ENCODE assay signal across 2 fruit fly cellular contexts in the genomic region with DNA sequence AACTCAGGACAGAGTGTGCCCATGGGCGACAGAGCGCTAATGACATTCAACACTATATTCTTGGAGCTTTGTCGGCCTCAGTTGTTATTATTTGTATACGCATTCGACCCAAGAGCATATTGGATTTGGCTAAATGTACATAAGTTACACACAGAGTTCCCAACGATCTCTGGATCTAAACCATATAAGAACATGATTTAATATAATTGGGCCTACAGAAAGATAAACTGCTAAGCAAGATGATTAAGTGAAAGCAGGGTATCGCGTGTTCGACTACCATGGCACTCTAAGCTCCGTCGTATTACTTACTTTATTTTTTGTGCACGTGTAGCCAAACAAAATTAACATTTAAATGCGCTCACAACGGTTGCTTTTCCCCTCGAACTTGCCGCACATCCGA.
TF ChIP-seq lines count a peak whose summit lies in the region.

No protein-coding gene starts in this region.

TF ChIP-seq in whole organism, embryonic, 481 proteins besides CTCF, POLR2A, EP300 and RAD21 (continued from another document and continues in another):
- TF ChIP-seq D19A (tag; optimal IDR thresholded peaks at IDR 0.05; lab: Kevin White, UChicago), result peak; percentile 39
- TF ChIP-seq CG13424 (tag; optimal IDR thresholded peaks at IDR 0.05; lab: Kevin White, UChicago), result peak; percentile 20
- TF ChIP-seq tgo (GFP tag; IDR thresholded peaks at IDR 0.05; lab: Robert Waterston, UW), result no peak; the same call in 2 of the 3 replicates
- peak; percentile 33; the same call in 1 of the 2 replicates for TF ChIP-seq esg (GFP tag; conservative IDR thresholded peaks at IDR 0.05; lab: Robert Waterston, UW)
- TF ChIP-seq Six4 (GFP tag; optimal IDR thresholded peaks at IDR 0.05; lab: Kevin White, UChicago), result no peak
- peak; percentile 17 for TF ChIP-seq cwo (GFP tag; optimal IDR thresholded peaks at IDR 0.05; lab: Kevin White, UChicago)
- TF ChIP-seq CG17385 (GFP tag; optimal IDR thresholded peaks at IDR 0.05; lab: Kevin White, UChicago), result peak; percentile 27
- TF ChIP-seq dmrt99B (tag; optimal IDR thresholded peaks at IDR 0.05; lab: Kevin White, UChicago), result peak; percentile 57
- peak; percentile 59 for TF ChIP-seq Oli (tag; optimal IDR thresholded peaks at IDR 0.05; lab: Kevin White, UChicago)
- peak; percentile 0 for TF ChIP-seq lab (GFP tag; optimal IDR thresholded peaks at IDR 0.05; lab: Kevin White, UChicago)
- TF ChIP-seq CG17612 (GFP tag; IDR thresholded peaks at IDR 0.05; lab: Robert Waterston, UW), result no peak
- no peak for TF ChIP-seq CG11696 (GFP tag; IDR thresholded peaks at IDR 0.05; lab: Robert Waterston, UW)
- TF ChIP-seq dpn (GFP tag; optimal IDR thresholded peaks at IDR 0.05; lab: Kevin White, UChicago), result peak in 1 of 2 experiments; percentile 32
- no peak for TF ChIP-seq CG10462 (GFP tag; optimal IDR thresholded peaks at IDR 0.05; lab: Kevin White, UChicago)
- peak; percentile 46 for TF ChIP-seq H2.0 (GFP tag; IDR thresholded peaks at IDR 0.05; lab: Robert Waterston, UW)
- peak; percentile 8 for TF ChIP-seq ATbp (GFP tag; optimal IDR thresholded peaks at IDR 0.05; lab: Kevin White, UChicago)
- TF ChIP-seq Abd-B (GFP tag; optimal IDR thresholded peaks at IDR 0.05; lab: Kevin White, UChicago), result no peak
- TF ChIP-seq Hmr (GFP tag; optimal IDR thresholded peaks at IDR 0.05; lab: Kevin White, UChicago), result no peak
- TF ChIP-seq CG12071 (GFP tag; optimal IDR thresholded peaks at IDR 0.05; lab: Kevin White, UChicago), result peak; percentile 18
- peak; percentile 4 for TF ChIP-seq CG18619 (GFP tag; optimal IDR thresholded peaks at IDR 0.05; lab: Kevin White, UChicago)
- no peak for TF ChIP-seq CG8290 (GFP tag; optimal IDR thresholded peaks at IDR 0.05; lab: Kevin White, UChicago)
- peak in 1 of 2 experiments; percentile 45 for TF ChIP-seq CG8290 (tag; optimal IDR thresholded peaks at IDR 0.05; lab: Kevin White, UChicago)
- no peak for TF ChIP-seq CG31388 (GFP tag; optimal IDR thresholded peaks at IDR 0.05; lab: Kevin White, UChicago)
- TF ChIP-seq Atf-2 (GFP tag; optimal IDR thresholded peaks at IDR 0.05; lab: Kevin White, UChicago), result peak; percentile 39
- TF ChIP-seq bowl (GFP tag; IDR thresholded peaks at IDR 0.05; lab: Robert Waterston, UW), result no peak
- peak; percentile 39; the same call in 1 of the 2 replicates for TF ChIP-seq vvl (GFP tag; IDR thresholded peaks at IDR 0.05; lab: Robert Waterston, UW)
- peak; percentile 14 for TF ChIP-seq CG17829 (tag; optimal IDR thresholded peaks at IDR 0.05; lab: Kevin White, UChicago)
- peak; percentile 51 for TF ChIP-seq CG2712 (tag; optimal IDR thresholded peaks at IDR 0.05; lab: Kevin White, UChicago)
- peak; percentile 30 for TF ChIP-seq jumu (GFP tag; optimal IDR thresholded peaks at IDR 0.05; lab: Kevin White, UChicago)
- TF ChIP-seq row (GFP tag; IDR thresholded peaks at IDR 0.05; lab: Robert Waterston, UW), result peak; percentile 67
- peak; percentile 8 for TF ChIP-seq Hey (tag; optimal IDR thresholded peaks at IDR 0.05; lab: Kevin White, UChicago)
- TF ChIP-seq lola (GFP tag; optimal IDR thresholded peaks at IDR 0.05; lab: Kevin White, UChicago), result peak in 1 of 3 experiments; percentile 55
- peak; percentile 51 for TF ChIP-seq Xbp1 (GFP tag; optimal IDR thresholded peaks at IDR 0.05; lab: Kevin White, UChicago)
- TF ChIP-seq Xrp1 (GFP tag; IDR thresholded peaks at IDR 0.05; lab: Robert Waterston, UW), result peak; percentile 47; the same call in 1 of the 2 replicates
- peak in 1 of 2 experiments; percentile 78 for TF ChIP-seq eve (GFP tag; optimal IDR thresholded peaks at IDR 0.05; lab: Kevin White, UChicago)
- TF ChIP-seq CG16863 (GFP tag; optimal IDR thresholded peaks at IDR 0.05; lab: Kevin White, UChicago), result peak; percentile 39
- peak in 1 of 2 experiments; percentile 81 for TF ChIP-seq bsh (GFP tag; optimal IDR thresholded peaks at IDR 0.05; lab: Kevin White, UChicago)
- no peak for TF ChIP-seq D (optimal IDR thresholded peaks at IDR 0.05; lab: Kevin White, UChicago)
- peak; percentile 42 for TF ChIP-seq D (GFP tag; optimal IDR thresholded peaks at IDR 0.05; lab: Kevin White, UChicago)
- TF ChIP-seq CG9215 (GFP tag; IDR thresholded peaks at IDR 0.05; lab: Robert Waterston, UW), result no peak
- TF ChIP-seq tio (GFP tag; optimal IDR thresholded peaks at IDR 0.05; lab: Kevin White, UChicago), result peak; percentile 23
- TF ChIP-seq Ssrp (tag; optimal IDR thresholded peaks at IDR 0.05; lab: Kevin White, UChicago), result peak; percentile 51
- TF ChIP-seq unpg (GFP tag; optimal IDR thresholded peaks at IDR 0.05; lab: Kevin White, UChicago), result peak; percentile 46
- TF ChIP-seq CG12659 (GFP tag; optimal IDR thresholded peaks at IDR 0.05; lab: Kevin White, UChicago), result peak; percentile 0
- no peak for TF ChIP-seq wor (GFP tag; IDR thresholded peaks at IDR 0.05; lab: Robert Waterston, UW)
- peak; percentile 38 to 62 for TF ChIP-seq chif (GFP tag; optimal IDR thresholded peaks at IDR 0.05; lab: Kevin White, UChicago)
- peak; percentile 5 for TF ChIP-seq fd64A (GFP tag; optimal IDR thresholded peaks at IDR 0.05; lab: Kevin White, UChicago)
- TF ChIP-seq CG15601 (tag; optimal IDR thresholded peaks at IDR 0.05; lab: Kevin White, UChicago), result peak; percentile 60
- peak; percentile 10 for TF ChIP-seq dm (GFP tag; optimal IDR thresholded peaks at IDR 0.05; lab: Kevin White, UChicago)
- TF ChIP-seq Eip74EF (GFP tag; optimal IDR thresholded peaks at IDR 0.05; lab: Kevin White, UChicago), result peak in 1 of 2 experiments; percentile 1
- no peak for TF ChIP-seq B-H2 (GFP tag; optimal IDR thresholded peaks at IDR 0.05; lab: Kevin White, UChicago)
- TF ChIP-seq CG11504 (tag; optimal IDR thresholded peaks at IDR 0.05; lab: Kevin White, UChicago), result peak; percentile 61
- peak; percentile 21 for TF ChIP-seq CG4820 (GFP tag; optimal IDR thresholded peaks at IDR 0.05; lab: Kevin White, UChicago)
- TF ChIP-seq CG1602 (GFP tag; optimal IDR thresholded peaks at IDR 0.05; lab: Kevin White, UChicago), result peak; percentile 8
- no peak for TF ChIP-seq CG6654 (GFP tag; optimal IDR thresholded peaks at IDR 0.05; lab: Kevin White, UChicago)
- TF ChIP-seq CG7839 (tag; optimal IDR thresholded peaks at IDR 0.05; lab: Kevin White, UChicago), result peak; percentile 52
- peak; percentile 5 for TF ChIP-seq Fer3 (tag; optimal IDR thresholded peaks at IDR 0.05; lab: Kevin White, UChicago)
- TF ChIP-seq B-H1 (GFP tag; IDR thresholded peaks at IDR 0.05; lab: Robert Waterston, UW), result no peak
- TF ChIP-seq Neu2 (GFP tag; optimal IDR thresholded peaks at IDR 0.05; lab: Kevin White, UChicago; ENCODE audit: borderline replicate concordance), result no peak
- TF ChIP-seq slou (GFP tag; optimal IDR thresholded peaks at IDR 0.05; lab: Kevin White, UChicago), result no peak
- peak; percentile 52 for TF ChIP-seq Hsf (GFP tag; optimal IDR thresholded peaks at IDR 0.05; lab: Kevin White, UChicago)
- TF ChIP-seq trem (tag; optimal IDR thresholded peaks at IDR 0.05; lab: Kevin White, UChicago), result peak; percentile 11
- peak; percentile 33 for TF ChIP-seq CoRest (tag; optimal IDR thresholded peaks at IDR 0.05; lab: Kevin White, UChicago)

TF ChIP-seq in whole organism, prepupa, 60 proteins besides CTCF, POLR2A, EP300 and RAD21 (continued from another document):
- TF ChIP-seq Gug (GFP tag; IDR thresholded peaks at IDR 0.05; lab: Robert Waterston, UW) (no peak), CG8319 (GFP tag; optimal IDR thresholded peaks at IDR 0.05; lab: Kevin White, UChicago) (no peak), CG8632 (GFP tag; optimal IDR thresholded peaks at IDR 0.05; lab: Kevin White, UChicago) (no peak), CG7368 (GFP tag; optimal IDR thresholded peaks at IDR 0.05; lab: Kevin White, UChicago) (no peak), fd85E (GFP tag; optimal IDR thresholded peaks at IDR 0.05; lab: Kevin White, UChicago) (no peak), Sox102F (GFP tag; optimal IDR thresholded peaks at IDR 0.05; lab: Kevin White, UChicago) (no peak), Lpt (GFP tag; optimal IDR thresholded peaks at IDR 0.05; lab: Kevin White, UChicago) (no peak), CG11902 (GFP tag; optimal IDR thresholded peaks at IDR 0.05; lab: Kevin White, UChicago) (no peak), acj6 (GFP tag; optimal IDR thresholded peaks at IDR 0.05; lab: Kevin White, UChicago) (peak; percentile 27), cyc (GFP tag; optimal IDR thresholded peaks at IDR 0.05; lab: Kevin White, UChicago) (no peak), dsx (GFP tag; optimal IDR thresholded peaks at IDR 0.05; lab: Kevin White, UChicago; ENCODE audit: poor library complexity, severe bottlenecking) (no peak), esn (GFP tag; optimal IDR thresholded peaks at IDR 0.05; lab: Kevin White, UChicago) (no peak), spab (GFP tag; optimal IDR thresholded peaks at IDR 0.05; lab: Kevin White, UChicago) (no peak), Eip78C (GFP tag; lab: Kevin White, UChicago) (no peak), ss (GFP tag; optimal IDR thresholded peaks at IDR 0.05; lab: Kevin White, UChicago) (no peak), CG1621 (tag; optimal IDR thresholded peaks at IDR 0.05; lab: Kevin White, UChicago) (no peak), CG6808 (GFP tag; optimal IDR thresholded peaks at IDR 0.05; lab: Kevin White, UChicago) (no peak), Ets21C (GFP tag; optimal IDR thresholded peaks at IDR 0.05; lab: Kevin White, UChicago) (no peak), Smox (GFP tag; optimal IDR thresholded peaks at IDR 0.05; lab: Kevin White, UChicago) (no peak), CG3919 (GFP tag; optimal IDR thresholded peaks at IDR 0.05; lab: Kevin White, UChicago) (no peak), achi (GFP tag; optimal IDR thresholded peaks at IDR 0.05; lab: Kevin White, UChicago) (no peak), CG11762 (GFP tag; optimal IDR thresholded peaks at IDR 0.05; lab: Kevin White, UChicago; ENCODE audit: insufficient read depth) (no peak), CG6792 (GFP tag; optimal IDR thresholded peaks at IDR 0.05; lab: Kevin White, UChicago) (no peak), Eip75B (GFP tag; optimal IDR thresholded peaks at IDR 0.05; lab: Kevin White, UChicago) (no peak), Hr38 (GFP tag; optimal IDR thresholded peaks at IDR 0.05; lab: Kevin White, UChicago) (no peak), pdm3 (GFP tag; optimal IDR thresholded peaks at IDR 0.05; lab: Kevin White, UChicago) (no peak), CG4318 (GFP tag; optimal IDR thresholded peaks at IDR 0.05; lab: Kevin White, UChicago) (no peak), dac (GFP tag; optimal IDR thresholded peaks at IDR 0.05; lab: Kevin White, UChicago) (no peak), Sox15 (GFP tag; optimal IDR thresholded peaks at IDR 0.05; lab: Kevin White, UChicago) (no peak)
TF ChIP-seq in whole organism, prepupa: peak in this region for 10.
